Worm (Caenorhabditis elegans) whole organism, early embryonic: ENCODE measurements around the gene ZK1098.12.

Source experiments
- B0310.2 ChIP-seq: sonication (generic microtip); optimal IDR thresholded peaks from 2 replicates; lab custom pipeline; 2016; ENCODE audit warnings: mild to moderate bottlenecking, missing genetic modification characterization, missing compliant biosample characterization
- F13C5.2 ChIP-seq: sonication (generic microtip); optimal IDR thresholded peaks from 2 replicates; lab custom pipeline; 2017; ENCODE audit warnings: mild to moderate bottlenecking, missing genetic modification characterization, inconsistent platforms, missing compliant biosample characterization
- aly-1 ChIP-seq: sonication (generic microtip); optimal IDR thresholded peaks from 2 replicates; lab custom pipeline; 2016; ENCODE audit warnings: missing genetic modification characterization, missing compliant biosample characterization
- ama-1 ChIP-seq: fragments of 150-350 bp; optimal IDR thresholded peaks from 2 replicates; lab custom pipeline; 2014
- ceh-13 ChIP-seq: fragments of 200-800 bp; sonication (Bioruptor generic); optimal IDR thresholded peaks from 2 replicates; lab custom pipeline; 2018; ENCODE audit warnings: mild to moderate bottlenecking, missing genetic modification characterization, missing compliant biosample characterization
- ceh-36 ChIP-seq: sonication (generic microtip); optimal IDR thresholded peaks from 2 replicates; lab custom pipeline; 2016; ENCODE audit warnings: missing genetic modification characterization, inconsistent platforms, missing compliant biosample characterization
- ets-7 ChIP-seq: sonication (generic microtip); optimal IDR thresholded peaks from 2 replicates; lab custom pipeline; 2016; ENCODE audit warnings: missing genotype, missing genetic modification characterization, missing compliant biosample characterization
- flt-1 ChIP-seq: fragments of 200-800 bp; sonication (Bioruptor generic); IDR thresholded peaks from 2 replicates; pipeline ENCODE4 v1.3.6; 2022; ENCODE audit warnings: missing genetic modification characterization, missing compliant biosample characterization
- hmbx-1 ChIP-seq: sonication (generic microtip); optimal IDR thresholded peaks from 2 replicates; lab custom pipeline; 2016; ENCODE audit warnings: mild to moderate bottlenecking, missing genetic modification characterization, missing compliant biosample characterization
- hmg-4 ChIP-seq: fragments of 200-800 bp; sonication (Bioruptor generic); optimal IDR thresholded peaks from 2 replicates; lab custom pipeline; 2018; ENCODE audit warnings: mild to moderate bottlenecking, missing genetic modification characterization, missing compliant biosample characterization
- hnd-1 ChIP-seq: sonication (generic microtip); optimal IDR thresholded peaks from 2 replicates; lab custom pipeline; 2016; ENCODE audit warnings: missing genetic modification characterization, missing compliant biosample characterization
- pes-1 ChIP-seq: fragments of 200-800 bp; sonication (Bioruptor generic); IDR thresholded peaks from 2 replicates; pipeline ENCODE4 v1.3.6; 2022; ENCODE audit warnings: missing genetic modification reagents, missing genetic modification characterization, missing compliant biosample characterization
- scrt-1 ChIP-seq: fragments of 200-800 bp; sonication (Bioruptor generic); IDR thresholded peaks from 2 replicates; pipeline ENCODE4 v1.3.6; 2022; ENCODE audit warnings: missing genetic modification characterization, missing compliant biosample characterization
- sea-1 ChIP-seq: fragments of 200-800 bp; sonication (Bioruptor generic); conservative IDR thresholded peaks from 2 replicates; pipeline ENCODE4 v1.3.6; 2022; ENCODE audit warnings: missing genetic modification characterization, missing compliant biosample characterization
- tbx-11 ChIP-seq: fragments of 200-800 bp; sonication (Bioruptor generic); IDR thresholded peaks from 2 replicates; pipeline ENCODE4 v1.3.6; 2022; ENCODE audit warnings: missing genetic modification characterization, missing compliant biosample characterization
- tbx-37 ChIP-seq: fragments of 200-800 bp; sonication (Bioruptor generic); conservative IDR thresholded peaks from 2 replicates; pipeline ENCODE4 v1.3.6; 2022; ENCODE audit warnings: missing genetic modification reagents, missing genetic modification characterization, missing compliant biosample characterization
- tra-4 ChIP-seq: sonication (generic microtip); optimal IDR thresholded peaks from 2 replicates; lab custom pipeline; 2017; ENCODE audit warnings: missing genetic modification characterization, missing compliant biosample characterization

Gene ZK1098.12

DNA sequence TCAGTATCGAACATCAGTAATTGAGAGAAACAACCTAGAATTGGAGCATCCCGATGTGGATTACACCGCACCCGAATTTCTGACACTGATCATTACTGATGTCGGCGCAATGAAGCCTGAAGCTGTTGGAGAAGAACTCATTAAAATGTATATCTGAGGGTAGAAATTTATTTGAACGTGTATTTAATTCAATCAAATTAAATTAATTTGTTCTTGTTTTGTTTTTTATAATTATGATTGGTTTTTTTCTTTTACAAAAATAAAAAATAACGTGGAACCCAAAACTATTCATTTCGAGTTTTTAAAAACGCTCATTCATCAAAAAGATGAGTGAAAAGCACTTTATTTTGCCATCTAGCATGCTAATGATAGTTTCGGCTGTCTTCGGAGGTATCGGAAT is 795 bp upstream of the ZK1098.12 start, which contains the start of gene ZK1098.9:
Gene ZK1098.9 (plus strand): TSS at position 301 of the 400 bp plus-strand sequence.
- TF ChIP-seq B0310.2 (tag; lab: Kevin White, UChicago), result no peak
- TF ChIP-seq ama-1 (lab: Kevin White, UChicago), result no peak
- TF ChIP-seq hmbx-1 (tag; lab: Kevin White, UChicago), result no peak
- no peak for TF ChIP-seq ets-7 (tag; lab: Kevin White, UChicago)
- no peak for TF ChIP-seq tbx-37
- no peak for TF ChIP-seq pes-1 (GFP tag; lab: Robert Waterston, UW)
- no peak for TF ChIP-seq tbx-11 (GFP tag; lab: Robert Waterston, UW)
- no peak for TF ChIP-seq F13C5.2
- no peak for TF ChIP-seq ceh-36 (tag; lab: Kevin White, UChicago)
- no peak for TF ChIP-seq hnd-1 (tag; lab: Kevin White, UChicago)
- no peak for TF ChIP-seq sea-1
- no peak for TF ChIP-seq aly-1
- no peak for TF ChIP-seq flt-1

DNA sequence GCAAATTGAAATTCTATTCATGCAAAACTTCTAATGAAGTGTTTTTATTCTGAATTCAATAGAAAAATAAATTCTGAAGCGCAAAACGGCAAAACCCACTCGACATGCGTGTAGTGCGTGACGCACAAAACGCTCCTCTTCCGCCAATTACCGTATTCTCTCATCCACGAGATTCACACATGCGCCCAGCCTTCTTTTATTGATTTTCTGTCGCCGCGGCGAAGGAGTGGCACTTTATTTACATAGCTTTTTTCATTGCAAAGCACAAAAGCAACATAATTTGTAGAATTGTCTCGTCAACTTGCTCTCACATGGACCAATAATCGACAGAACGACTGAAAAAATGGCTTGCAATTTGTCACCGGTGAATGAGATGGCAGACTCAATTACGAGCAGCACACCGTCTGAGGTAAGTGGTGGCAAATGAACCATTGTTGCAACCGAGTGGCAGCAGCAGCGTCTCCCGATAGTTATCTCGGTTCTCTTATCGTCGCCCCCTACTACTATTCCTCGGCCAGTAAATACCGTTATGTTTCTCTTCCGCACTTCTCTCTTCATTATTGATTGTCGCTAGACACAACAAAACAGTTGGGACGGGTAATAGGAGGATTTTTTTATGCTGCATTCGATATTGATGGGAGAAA is 1.2 kb downstream of the ZK1098.12 start, which contains the start of gene unc-16:
Gene unc-16 (plus strand): TSS at position 243 of the 644 bp plus-strand sequence.
- TF ChIP-seq pes-1 (GFP tag; lab: Robert Waterston, UW), result 0 out of 2 replicates have a peak, but pooled peaks have one; percentile 17
- TF ChIP-seq B0310.2 (tag; lab: Kevin White, UChicago), result no peak
- peak; percentile 19 for TF ChIP-seq hmg-4 (GFP tag; lab: Kevin White, UChicago)
- TF ChIP-seq tbx-37, result no peak
- TF ChIP-seq F13C5.2, result peak; percentile 72

DNA sequence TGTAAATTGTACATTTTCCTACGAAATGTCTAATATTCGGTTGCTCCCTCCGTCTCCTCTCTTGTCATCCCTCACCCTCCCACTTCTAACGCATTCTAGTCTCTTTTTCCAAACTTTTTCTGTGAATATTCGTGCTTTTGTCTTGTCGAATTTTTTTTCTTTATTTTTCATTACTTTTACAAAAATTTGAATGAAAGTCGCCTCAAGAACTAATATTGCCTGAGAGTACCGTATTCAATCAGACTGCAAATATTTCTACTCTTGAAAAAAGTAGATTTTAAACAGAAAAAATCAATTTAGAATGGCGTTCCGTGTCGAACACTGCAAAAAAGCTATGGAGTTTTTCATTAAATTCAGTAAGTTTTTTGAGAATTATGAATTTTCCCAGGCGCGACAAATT is 11.4 kb downstream of the ZK1098.12 start, which contains the start of gene ZK1098.11:
Gene ZK1098.11 (plus strand): TSS at position 301 of the 400 bp plus-strand sequence.
- TF ChIP-seq tbx-11 (GFP tag; lab: Robert Waterston, UW), result no peak
- no peak for TF ChIP-seq B0310.2 (tag; lab: Kevin White, UChicago)
- TF ChIP-seq tra-4, result no peak

DNA sequence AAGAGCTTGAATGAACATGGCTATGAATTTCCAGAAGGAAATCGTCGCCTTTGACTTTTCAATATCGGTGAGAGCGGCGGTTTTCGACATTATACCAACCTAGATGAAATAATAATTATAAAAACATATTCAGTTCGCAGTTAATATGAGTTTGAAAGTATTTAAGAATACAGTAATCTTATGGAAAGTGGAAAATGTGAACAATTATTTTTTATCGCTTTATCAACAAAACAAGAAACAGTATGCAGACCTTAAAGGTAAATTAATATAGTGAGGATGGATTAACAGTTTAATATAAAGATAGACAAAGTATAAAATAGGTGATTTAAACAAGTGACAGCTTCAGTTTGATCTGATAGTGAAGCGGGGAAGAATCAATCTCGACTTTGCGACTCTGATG is 13.5 kb downstream of the ZK1098.12 start, which contains the start of gene C48B4.6:
Gene C48B4.6 (minus strand): TSS at position 101 of the 400 bp plus-strand sequence.
- TF ChIP-seq hmg-4 (GFP tag; lab: Kevin White, UChicago), result no peak
- no peak for TF ChIP-seq tbx-37
- TF ChIP-seq ets-7 (tag; lab: Kevin White, UChicago), result no peak
- no peak for TF ChIP-seq ama-1 (lab: Kevin White, UChicago)
- no peak for TF ChIP-seq pes-1 (GFP tag; lab: Robert Waterston, UW)
- no peak for TF ChIP-seq scrt-1
- TF ChIP-seq hnd-1 (tag; lab: Kevin White, UChicago), result no peak
- no peak for TF ChIP-seq aly-1
- TF ChIP-seq B0310.2 (tag; lab: Kevin White, UChicago), result no peak
- no peak for TF ChIP-seq ceh-13
- no peak for TF ChIP-seq flt-1
- no peak for TF ChIP-seq tra-4
- no peak for TF ChIP-seq F13C5.2
- TF ChIP-seq hmbx-1 (tag; lab: Kevin White, UChicago), result no peak
- TF ChIP-seq tbx-11 (GFP tag; lab: Robert Waterston, UW), result no peak

DNA sequence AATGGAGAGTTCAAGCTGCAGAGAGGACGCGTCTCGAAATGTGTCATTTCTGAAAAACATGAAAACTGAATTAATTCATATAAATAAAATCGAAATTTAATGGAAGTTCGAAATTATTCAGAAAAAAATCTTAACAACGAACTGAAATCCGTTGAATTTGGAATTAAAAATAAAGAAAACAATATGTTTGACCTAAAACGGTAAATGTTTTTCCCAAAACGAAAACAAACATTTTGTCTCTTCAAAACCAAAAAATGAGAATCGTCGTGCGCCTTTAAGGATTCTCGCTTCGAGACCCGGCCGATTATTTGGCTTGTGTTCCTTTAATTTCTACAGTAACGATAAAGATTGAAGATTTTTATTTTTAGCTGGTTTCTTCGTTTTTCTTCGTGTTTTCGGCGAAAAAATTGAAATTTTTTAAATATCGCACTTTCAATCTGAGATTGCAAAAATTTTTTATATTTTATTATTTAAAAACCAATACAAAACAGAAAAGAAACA is 14.5 kb downstream of the ZK1098.12 start, which contains the start of gene C48B4.7:
Gene C48B4.7 (minus strand): TSS at position 51 of the 501 bp plus-strand sequence.
- no peak for TF ChIP-seq tra-4

DNA sequence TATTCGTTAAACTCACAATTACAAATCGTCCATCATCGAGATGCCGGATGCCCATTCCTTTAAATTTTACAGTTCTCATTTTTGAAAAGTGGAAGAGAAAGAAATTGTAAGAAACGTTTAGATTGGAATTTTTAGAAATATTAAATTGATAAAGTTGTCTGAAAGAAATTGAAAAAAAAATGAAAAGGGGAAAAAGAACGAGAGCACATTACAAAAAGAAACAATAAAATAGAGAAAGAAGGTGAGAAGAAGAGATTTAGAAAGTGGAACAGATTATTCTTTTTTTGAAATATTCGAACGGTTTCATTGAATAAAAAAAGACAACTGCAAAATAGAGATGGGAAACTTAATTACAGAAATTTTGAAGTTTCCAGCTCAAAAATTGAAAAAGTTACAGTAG is 16.2 kb downstream of the ZK1098.12 start, which contains the start of gene C48B4.8:
Gene C48B4.8 (minus strand): TSS at position 101 of the 400 bp plus-strand sequence.
- no peak for TF ChIP-seq ama-1 (lab: Kevin White, UChicago)
- no peak for TF ChIP-seq B0310.2 (tag; lab: Kevin White, UChicago)
- no peak for TF ChIP-seq tbx-11 (GFP tag; lab: Robert Waterston, UW)

DNA sequence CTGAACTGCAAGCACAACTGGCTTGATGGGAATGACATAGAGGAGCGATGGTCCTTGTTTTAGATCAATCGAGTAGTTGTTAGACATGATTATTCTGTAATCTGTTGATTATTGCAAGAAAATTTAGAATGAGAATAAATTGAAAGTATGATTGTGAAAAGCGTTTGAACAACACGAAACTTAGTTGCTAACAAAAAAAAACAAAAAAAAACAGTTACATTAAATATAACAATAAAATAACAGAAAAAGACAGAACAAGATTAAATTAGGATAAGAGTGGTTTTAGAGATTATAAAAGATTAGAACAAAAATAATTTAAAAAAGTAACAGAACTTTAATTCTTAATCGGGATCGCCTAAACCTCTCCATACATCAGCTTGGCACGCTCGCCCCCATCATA is 18.3 kb downstream of the ZK1098.12 start, which contains the start of gene C48B4.9:
Gene C48B4.9 (minus strand): TSS at position 101 of the 400 bp plus-strand sequence.
- TF ChIP-seq hmbx-1 (tag; lab: Kevin White, UChicago) (no peak), ets-7 (tag; lab: Kevin White, UChicago) (no peak), ceh-13 (no peak), scrt-1 (no peak), tbx-11 (GFP tag; lab: Robert Waterston, UW) (no peak), sea-1 (no peak), F13C5.2 (no peak), ceh-36 (tag; lab: Kevin White, UChicago) (no peak), hmg-4 (GFP tag; lab: Kevin White, UChicago) (no peak), tra-4 (no peak), ama-1 (lab: Kevin White, UChicago) (no peak), aly-1 (no peak), hnd-1 (tag; lab: Kevin White, UChicago) (no peak), B0310.2 (tag; lab: Kevin White, UChicago) (no peak), pes-1 (GFP tag; lab: Robert Waterston, UW) (no peak), flt-1 (no peak), tbx-37 (no peak)

DNA sequence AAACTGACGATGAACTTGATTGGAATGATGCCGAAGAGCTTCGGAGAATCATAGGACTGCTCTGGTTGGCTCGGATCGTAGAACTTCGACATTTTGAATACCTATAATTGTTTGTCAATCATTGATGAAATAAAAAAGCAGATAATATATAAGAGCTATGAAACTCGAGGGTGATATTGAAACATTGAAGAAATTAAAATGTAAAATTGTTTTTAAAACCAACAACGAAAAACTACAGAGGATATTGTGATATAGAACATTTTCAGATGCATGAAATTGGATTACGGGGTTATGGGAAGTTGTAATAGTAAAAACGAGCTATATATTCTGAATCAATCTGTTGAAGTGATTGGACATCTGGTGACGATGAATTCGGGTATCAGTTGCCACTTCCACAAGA is 19.5 kb downstream of the ZK1098.12 start, which contains the start of gene C48B4.10:
Gene C48B4.10 (minus strand): TSS at position 101 of the 400 bp plus-strand sequence.
- TF ChIP-seq ceh-13 (no peak), tra-4 (no peak), aly-1 (no peak), hmbx-1 (tag; lab: Kevin White, UChicago) (no peak), F13C5.2 (no peak), pes-1 (GFP tag; lab: Robert Waterston, UW) (no peak), hmg-4 (GFP tag; lab: Kevin White, UChicago) (no peak), ceh-36 (tag; lab: Kevin White, UChicago) (no peak), ets-7 (tag; lab: Kevin White, UChicago) (no peak), ama-1 (lab: Kevin White, UChicago) (no peak), tbx-11 (GFP tag; lab: Robert Waterston, UW) (no peak), B0310.2 (tag; lab: Kevin White, UChicago) (no peak), hnd-1 (tag; lab: Kevin White, UChicago) (no peak), scrt-1 (no peak), tbx-37 (no peak), sea-1 (no peak), flt-1 (no peak)
